Worm (Caenorhabditis elegans) whole organism, L4 larva: ENCODE data around the gene sdz-38.

Experiments
- ZK546.5 ChIP-seq, 2 experiments: sonication (generic microtip); optimal IDR thresholded peaks; 2 replicates each; lab custom pipeline; 2017; ENCODE audit warnings: missing biosample characterization in 2 of 2, missing genetic modification characterization in 2 of 2
- ama-1 ChIP-seq: fragments of 150-350 bp; optimal IDR thresholded peaks from 2 replicates; lab custom pipeline; 2014; ENCODE audit warnings: inconsistent platforms, mixed read lengths
- daf-19 ChIP-seq: fragments of 200-800 bp; sonication (Bioruptor generic); conservative IDR thresholded peaks from 2 replicates; pipeline ENCODE4 v1.3.6; 2022; ENCODE audit warnings: missing genetic modification characterization, missing compliant biosample characterization
- dpl-1 ChIP-seq: fragments of 150-350 bp; optimal IDR thresholded peaks from 2 replicates; lab custom pipeline; 2014; ENCODE audit warnings: missing biosample characterization, missing genetic modification reagents, missing genetic modification characterization
- jun-1 ChIP-seq: fragments of 150-350 bp; optimal IDR thresholded peaks from 2 replicates; lab custom pipeline; 2014; ENCODE audit warnings: missing biosample characterization, missing genetic modification reagents, missing genetic modification characterization
- lsy-2 ChIP-seq, 2 experiments: fragments of 150-350 bp in 1 of 2; sonication (generic microtip) in 1 of 2; optimal IDR thresholded peaks; 2 replicates each; lab custom pipeline; 2014 to 2017; ENCODE audit warnings: missing biosample characterization in 2 of 2, missing genetic modification characterization in 2 of 2
- unc-39 ChIP-seq: sonication (generic microtip); optimal IDR thresholded peaks from 2 replicates; lab custom pipeline; 2017; ENCODE audit warnings: missing biosample characterization, missing genetic modification characterization
- zag-1 ChIP-seq: fragments of 150-350 bp; optimal IDR thresholded peaks from 2 replicates; lab custom pipeline; 2014; ENCODE audit warnings: missing biosample characterization, missing genetic modification characterization

DNA sequence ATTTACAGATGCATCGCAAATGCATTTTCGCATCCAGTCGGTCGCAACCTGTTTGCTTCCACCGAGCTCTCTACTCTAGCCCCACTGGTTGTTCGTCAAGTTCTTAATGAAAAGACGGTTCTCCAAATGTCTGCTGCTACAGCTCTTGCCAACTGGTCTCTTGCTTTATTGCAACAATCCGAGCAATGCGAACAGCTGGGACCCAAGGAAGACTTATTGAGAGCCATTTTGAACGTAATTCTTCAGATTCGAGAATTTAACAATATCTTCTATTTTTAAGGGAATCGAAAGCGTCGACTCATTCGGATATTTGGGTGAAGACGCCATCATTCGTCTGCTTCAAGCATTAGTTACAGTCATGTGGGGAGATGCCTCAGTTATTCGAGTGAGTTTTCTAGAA lies 38.4 kb downstream of the sdz-38 start:
- TF ChIP-seq dpl-1: no peak
- TF ChIP-seq unc-39: no peak
- TF ChIP-seq ZK546.5 (tag; optimal IDR thresholded peaks at IDR 0.05; lab: Kevin White, UChicago): no peak
- TF ChIP-seq lsy-2 (tag; optimal IDR thresholded peaks at IDR 0.05; lab: Kevin White, UChicago): no peak
- no peak for TF ChIP-seq daf-19 (GFP tag; lab: Robert Waterston, UW)
- no peak for TF ChIP-seq jun-1
- TF ChIP-seq ama-1 (lab: Kevin White, UChicago): no peak
- TF ChIP-seq zag-1 (tag; lab: Kevin White, UChicago): no peak
